Fruit fly (Drosophila melanogaster) whole organism, wandering third instar larva: Measurements from ENCODE around the gene Cyt-c-p.

Experiments
- Abd-B ChIP-seq: fragments of >200 bp; optimal IDR thresholded peaks from 2 replicates; lab custom pipeline; 2017; ENCODE audit warnings: missing biosample characterization, missing genetic modification characterization
- CG9705 ChIP-seq: fragments of 200-800 bp; sonication (Bioruptor generic); optimal IDR thresholded peaks from 2 replicates; lab custom pipeline; 2018; ENCODE audit warnings: missing biosample characterization, mild to moderate bottlenecking, missing genetic modification characterization
- Dfd ChIP-seq: fragments of >200 bp; optimal IDR thresholded peaks from 2 replicates; lab custom pipeline; 2017; ENCODE audit warnings: missing biosample characterization, missing genetic modification characterization
- GATAd ChIP-seq: sonication (Bioruptor generic); optimal IDR thresholded peaks from 2 replicates; lab custom pipeline; 2016; ENCODE audit warnings: missing biosample characterization, missing genetic modification characterization
- HLH106 ChIP-seq: fragments of 200-800 bp; optimal IDR thresholded peaks from 3 replicates; lab custom pipeline; 2019; ENCODE audit warnings: missing biosample characterization, mild to moderate bottlenecking, missing genetic modification characterization, moderate library complexity
- Hnf4 ChIP-seq: fragments of 200-800 bp; sonication (Bioruptor generic); optimal IDR thresholded peaks from 2 replicates; lab custom pipeline; 2016; ENCODE audit warnings: missing biosample characterization, mild to moderate bottlenecking, missing genetic modification characterization
- Hr78 ChIP-seq: fragments of >200 bp; optimal IDR thresholded peaks from 2 replicates; lab custom pipeline; 2017; ENCODE audit warnings: missing biosample characterization, missing genetic modification characterization
- Hr83 ChIP-seq: fragments of 200-300 bp; sonication (Bioruptor generic); optimal IDR thresholded peaks from 2 replicates; lab custom pipeline; 2016; ENCODE audit warnings: missing biosample characterization, mild to moderate bottlenecking, missing genetic modification characterization, moderate library complexity; ENCODE audit not compliant: poor library complexity, severe bottlenecking
- Mio ChIP-seq: sonication (Bioruptor generic); optimal IDR thresholded peaks from 2 replicates; lab custom pipeline; 2016; ENCODE audit warnings: missing biosample characterization, missing genetic modification characterization
- Myc ChIP-seq: fragments of >200 bp; optimal IDR thresholded peaks from 2 replicates; lab custom pipeline; 2017
- Rel ChIP-seq, 2 experiments: fragments of 200-800 bp; sonication (Bioruptor generic) in 1 of 2; optimal IDR thresholded peaks; 2 replicates in 1 of 2; 3 replicates in 1 of 2; lab custom pipeline; 2016 to 2019; ENCODE audit warnings: mild to moderate bottlenecking in 2 of 2, missing biosample characterization in 2 of 2, missing genetic modification characterization in 2 of 2, moderate library complexity in 1 of 2
- Sp1 ChIP-seq: fragments of 200-800 bp; sonication (Bioruptor generic); optimal IDR thresholded peaks from 3 replicates; lab custom pipeline; 2019; ENCODE audit warnings: missing biosample characterization, mild to moderate bottlenecking, missing genetic modification characterization, moderate library complexity
- Vsx2 ChIP-seq: fragments of 200-300, 225-300 bp; sonication (Bioruptor generic); optimal IDR thresholded peaks from 2 replicates; lab custom pipeline; 2018; ENCODE audit warnings: missing biosample characterization, missing genetic modification characterization; ENCODE audit not compliant: partially characterized antibody
- br ChIP-seq: fragments of 200-800 bp; sonication (Bioruptor generic); optimal IDR thresholded peaks from 2 replicates; lab custom pipeline; 2016; ENCODE audit warnings: missing biosample characterization, missing genetic modification characterization
- brk ChIP-seq: fragments of 200-800 bp; sonication (Bioruptor generic); optimal IDR thresholded peaks from 2 replicates; lab custom pipeline; 2016; ENCODE audit warnings: missing biosample characterization, mild to moderate bottlenecking, missing genetic modification characterization
- dl ChIP-seq, 2 experiments: fragments of 175-275, 200-275 bp in 1 of 2; fragments of 200-275 bp in 1 of 2; sonication (Bioruptor generic); optimal IDR thresholded peaks; lab custom pipeline; 2018; ENCODE audit warnings: mild to moderate bottlenecking in 2 of 2, missing biosample characterization in 2 of 2, missing genetic modification characterization in 2 of 2, moderate library complexity in 2 of 2; ENCODE audit not compliant: partially characterized antibody in 2 of 2, insufficient read depth in 1 of 2
- dmrt93B ChIP-seq: fragments of 200-800 bp; sonication (Bioruptor generic); optimal IDR thresholded peaks from 2 replicates; lab custom pipeline; 2018; ENCODE audit warnings: missing biosample characterization, mild to moderate bottlenecking, missing genetic modification characterization
- dsf ChIP-seq: sonication (Bioruptor generic); optimal IDR thresholded peaks from 2 replicates; lab custom pipeline; 2016; ENCODE audit warnings: missing biosample characterization, missing genetic modification characterization, borderline replicate concordance
- ey ChIP-seq: fragments of 200-800 bp; sonication (Bioruptor generic); optimal IDR thresholded peaks from 2 replicates; lab custom pipeline; 2016; ENCODE audit warnings: missing biosample characterization, missing genetic modification characterization
- fru ChIP-seq: fragments of 200-800 bp; sonication (Bioruptor generic); optimal IDR thresholded peaks from 3 replicates; lab custom pipeline; 2016; ENCODE audit warnings: missing biosample characterization, mild to moderate bottlenecking, missing genetic modification characterization
- jim ChIP-seq: fragments of 175-275, 200-325 bp; sonication (Bioruptor generic); optimal IDR thresholded peaks from 2 replicates; lab custom pipeline; 2016; ENCODE audit warnings: missing biosample characterization, mild to moderate bottlenecking, missing genetic modification characterization
- lola ChIP-seq: fragments of >200 bp; optimal IDR thresholded peaks from 2 replicates; lab custom pipeline; 2017; ENCODE audit warnings: missing biosample characterization, missing genetic modification characterization
- psq ChIP-seq: fragments of 200-800 bp; sonication (Bioruptor generic); optimal IDR thresholded peaks from 3 replicates; lab custom pipeline; 2017; ENCODE audit warnings: missing biosample characterization, mild to moderate bottlenecking, missing genetic modification characterization, moderate library complexity
- sage ChIP-seq: fragments of 200-800 bp; sonication (Bioruptor generic); optimal IDR thresholded peaks from 2 replicates; lab custom pipeline; 2016; ENCODE audit warnings: missing biosample characterization, mild to moderate bottlenecking, missing genetic modification characterization
- usp ChIP-seq: fragments of >200 bp; optimal IDR thresholded peaks from 2 replicates; lab custom pipeline; 2017; ENCODE audit warnings: missing biosample characterization, missing genetic modification characterization
- woc ChIP-seq: sonication (Bioruptor generic); optimal IDR thresholded peaks from 2 replicates; lab custom pipeline; 2016; ENCODE audit warnings: missing biosample characterization, mild to moderate bottlenecking, missing genetic modification characterization

Cyt-c-p gene

DNA sequence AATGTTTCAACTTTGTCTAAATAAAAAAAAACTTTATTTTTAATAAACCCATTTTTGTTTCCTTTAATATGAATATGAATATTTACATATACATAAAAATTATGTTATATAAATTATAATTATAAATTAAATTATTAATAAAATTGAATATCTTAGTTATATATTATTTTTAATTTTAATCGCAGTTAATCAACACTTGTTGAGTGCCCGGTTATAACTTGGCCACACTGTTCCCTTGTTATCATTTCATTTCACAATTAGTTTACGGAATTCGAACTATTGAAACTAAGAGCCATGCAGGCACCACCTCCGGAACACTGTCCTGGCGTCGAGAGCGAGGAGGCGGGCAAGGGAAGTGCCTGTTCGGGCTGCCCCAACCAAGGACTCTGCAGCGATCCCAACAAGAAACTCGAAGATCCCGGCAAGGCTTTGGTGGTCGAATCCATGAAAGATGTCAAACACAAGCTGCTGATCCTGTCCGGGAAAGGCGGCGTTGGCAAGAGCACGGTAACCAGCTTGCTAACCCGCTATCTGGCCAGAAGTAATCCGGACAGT, 12.7 kb downstream of the Cyt-c-p start, which contains the start of gene Nubp1:
Nubp1 (plus strand) TSS at position 213 of the 555 bp plus-strand sequence.
- no peak for TF ChIP-seq GATAd
- no peak for TF ChIP-seq dl (GFP tag; optimal IDR thresholded peaks at IDR 0.05; lab: Kevin White, UChicago; ENCODE audit: insufficient read depth in 1 of 2, partially characterized antibody in 2 of 2)
- TF ChIP-seq Hr78 (GFP tag; lab: Kevin White, UChicago) = no peak
- no peak for TF ChIP-seq usp (GFP tag; lab: Kevin White, UChicago)
- no peak for TF ChIP-seq Rel (GFP tag; optimal IDR thresholded peaks at IDR 0.05; lab: Kevin White, UChicago)
- TF ChIP-seq Rel (tag; optimal IDR thresholded peaks at IDR 0.05; lab: Kevin White, UChicago) = no peak
- no peak for TF ChIP-seq fru (GFP tag; lab: Kevin White, UChicago)
- TF ChIP-seq Myc (lab: Kevin White, UChicago) = no peak
- TF ChIP-seq Mio (GFP tag; lab: Kevin White, UChicago) = no peak
- TF ChIP-seq ey (GFP tag; lab: Kevin White, UChicago) = no peak
- no peak for TF ChIP-seq HLH106
- TF ChIP-seq Sp1 (GFP tag; lab: Kevin White, UChicago) = no peak
- no peak for TF ChIP-seq Hr83 (GFP tag; lab: Kevin White, UChicago)
- TF ChIP-seq psq (GFP tag; lab: Kevin White, UChicago) = no peak
- no peak for TF ChIP-seq Abd-B (GFP tag; lab: Kevin White, UChicago)

DNA sequence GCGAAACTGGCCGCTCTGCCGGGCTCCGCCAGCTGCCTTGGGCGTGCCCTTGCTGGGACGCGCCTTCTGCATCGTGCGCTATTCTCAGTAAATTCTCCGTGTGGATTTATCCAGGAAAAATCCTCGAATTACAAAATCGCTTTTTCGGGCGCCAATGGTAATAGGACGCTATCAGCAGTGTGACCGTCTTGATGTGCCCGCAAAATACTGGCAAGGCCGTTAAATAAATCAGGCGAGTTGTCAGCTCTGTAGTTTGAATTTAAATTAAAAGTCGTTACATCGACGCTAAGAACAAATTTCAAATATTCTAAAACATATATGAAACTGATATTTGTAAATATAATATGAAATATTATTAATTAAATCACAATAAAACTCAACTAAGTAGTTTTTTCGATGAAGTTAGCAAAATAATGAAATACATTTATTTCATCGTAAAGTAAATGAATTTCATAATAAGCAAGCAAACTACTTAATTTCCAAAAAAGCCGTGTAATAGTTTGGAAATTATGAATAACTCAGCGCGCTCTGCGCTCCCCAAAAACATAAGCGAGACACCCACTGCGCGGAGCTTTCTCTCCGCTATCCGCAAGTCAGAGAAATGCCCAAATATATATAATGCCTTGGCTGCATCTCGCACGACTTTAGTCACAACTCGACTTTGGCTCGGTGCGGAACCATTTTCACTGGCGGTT, 18.6 kb downstream of the Cyt-c-p start, which contains the start of the genes glu and ChLD3:
glu (minus strand) TSS at position 183 of the 695 bp plus-strand sequence.
ChLD3 (plus strand) TSS at position 645 of the 695 bp plus-strand sequence.
- TF ChIP-seq Hr78 (GFP tag; lab: Kevin White, UChicago) = no peak
- no peak for TF ChIP-seq Vsx2 (GFP tag; lab: Kevin White, UChicago)
- TF ChIP-seq Hnf4 (GFP tag; lab: Kevin White, UChicago) = no peak
- no peak for TF ChIP-seq lola (GFP tag; lab: Kevin White, UChicago)
- no peak for TF ChIP-seq Rel (GFP tag; optimal IDR thresholded peaks at IDR 0.05; lab: Kevin White, UChicago)
- TF ChIP-seq Rel (tag; optimal IDR thresholded peaks at IDR 0.05; lab: Kevin White, UChicago) = no peak
- TF ChIP-seq Sp1 (GFP tag; lab: Kevin White, UChicago) = no peak
- TF ChIP-seq HLH106 = no peak
- no peak for TF ChIP-seq jim (GFP tag; lab: Kevin White, UChicago)
- no peak for TF ChIP-seq CG9705 (GFP tag; lab: Kevin White, UChicago)
- TF ChIP-seq dmrt93B (GFP tag; lab: Kevin White, UChicago) = no peak
- TF ChIP-seq sage (GFP tag; lab: Kevin White, UChicago) = no peak

DNA sequence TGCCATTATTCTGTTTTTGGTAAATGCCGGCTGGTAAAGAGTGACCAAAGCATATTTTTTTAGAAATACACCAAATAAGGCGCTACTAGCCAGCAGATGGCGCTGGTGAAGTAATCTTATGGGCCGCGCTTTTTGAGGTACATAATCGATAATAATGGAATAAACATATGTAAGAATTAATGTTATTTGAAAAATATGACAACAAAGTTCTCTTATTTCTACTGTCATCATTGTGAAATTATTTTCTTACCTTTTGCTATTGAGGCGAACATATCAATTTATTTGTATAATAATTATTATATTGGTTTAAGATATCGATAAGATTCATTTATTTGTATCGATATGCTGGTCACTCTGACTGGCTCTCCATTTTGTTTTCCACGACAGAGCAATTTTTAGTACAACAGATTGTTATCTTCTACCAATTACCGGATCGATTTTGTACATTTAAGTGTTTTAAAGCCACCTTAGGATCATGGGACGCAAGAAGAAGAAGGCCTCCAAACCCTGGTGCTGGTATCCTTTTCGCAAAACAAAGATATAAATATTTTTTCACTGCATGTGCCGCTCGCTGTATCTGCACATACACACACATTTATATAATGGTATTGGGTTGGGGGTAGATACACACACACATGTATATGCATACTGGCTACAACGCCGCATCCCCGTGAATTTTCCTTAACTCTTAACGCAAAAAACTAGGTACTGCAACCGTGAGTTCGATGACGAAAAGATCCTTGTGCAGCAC, 23.5 kb downstream of the Cyt-c-p start, which contains the start of the genes LSm7 and BuGZ:
LSm7 (minus strand) TSS at position 46 of the 751 bp plus-strand sequence.
BuGZ (plus strand) TSS at position 351 of the 751 bp plus-strand sequence.
- TF ChIP-seq woc (GFP tag; lab: Kevin White, UChicago) (no peak), lola (GFP tag; lab: Kevin White, UChicago) (no peak), Hnf4 (GFP tag; lab: Kevin White, UChicago) (no peak), dsf (GFP tag; lab: Kevin White, UChicago) (no peak), Myc (lab: Kevin White, UChicago) (no peak), sage (GFP tag; lab: Kevin White, UChicago) (no peak), brk (GFP tag; lab: Kevin White, UChicago) (no peak), usp (GFP tag; lab: Kevin White, UChicago) (no peak), GATAd (no peak), br (no peak), Dfd (GFP tag; lab: Kevin White, UChicago) (no peak), dl (GFP tag; optimal IDR thresholded peaks at IDR 0.05; lab: Kevin White, UChicago; ENCODE audit: insufficient read depth in 1 of 2, partially characterized antibody in 2 of 2) (no peak), ey (GFP tag; lab: Kevin White, UChicago) (no peak)

DNA sequence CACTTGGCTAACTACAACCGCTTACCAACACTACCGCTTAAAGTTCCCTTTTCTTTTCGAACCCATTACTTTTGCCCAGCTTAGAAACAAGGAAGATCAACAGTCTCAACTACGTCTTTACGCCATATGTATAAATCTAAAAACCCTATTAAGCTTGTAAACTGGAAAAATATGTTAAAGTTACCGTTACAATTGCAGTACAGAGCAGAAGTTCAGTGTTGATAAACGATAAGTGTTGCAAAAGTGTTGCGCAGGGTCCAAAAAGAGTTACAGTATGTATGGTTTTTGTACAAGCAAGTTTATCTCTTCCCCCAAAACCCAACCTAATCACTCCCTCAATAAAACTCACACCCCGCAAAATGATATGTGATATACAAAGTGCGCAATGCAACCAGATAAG, 27.4 kb downstream of the Cyt-c-p start:
- no peak for TF ChIP-seq GATAd
- no peak for TF ChIP-seq sage (GFP tag; lab: Kevin White, UChicago)
- TF ChIP-seq Mio (GFP tag; lab: Kevin White, UChicago) = no peak
- TF ChIP-seq Hr78 (GFP tag; lab: Kevin White, UChicago) = no peak
- no peak for TF ChIP-seq Hr83 (GFP tag; lab: Kevin White, UChicago)
